Fruit fly (Drosophila melanogaster) whole organism, embryonic: ENCODE data around the gene Max.

Experiments
- Bteb2 ChIP-seq: fragments of 200-800 bp; sonication (Bioruptor generic); optimal IDR thresholded peaks from 2 replicates; lab custom pipeline; 2016; ENCODE audit warnings: missing biosample characterization, missing genetic modification characterization
- CG10431 ChIP-seq: fragments of 200-800 bp; sonication (Bioruptor generic); optimal IDR thresholded peaks from 3 replicates; lab custom pipeline; 2018; ENCODE audit warnings: missing biosample characterization, mild to moderate bottlenecking, missing genetic modification characterization
- CG10979 ChIP-seq: fragments of 200-800 bp; sonication (Bioruptor generic); optimal IDR thresholded peaks from 2 replicates; lab custom pipeline; 2018; ENCODE audit warnings: missing biosample characterization, mild to moderate bottlenecking, missing genetic modification characterization, moderate library complexity
- CG11085 ChIP-seq: fragments of 200-800 bp; sonication (Bioruptor generic); IDR thresholded peaks from 2 replicates; pipeline ENCODE4 v1.3.6; 2022; ENCODE audit warnings: missing biosample characterization, missing genetic modification characterization
- CG11398 ChIP-seq: fragments of 200-800 bp; sonication (Bioruptor generic); optimal IDR thresholded peaks from 2 replicates; lab custom pipeline; 2016; ENCODE audit warnings: missing biosample characterization, missing genetic modification characterization
- CG1233 ChIP-seq: fragments of 200-800 bp; sonication (Bioruptor generic); optimal IDR thresholded peaks from 4 replicates; lab custom pipeline; 2018; ENCODE audit warnings: missing biosample characterization, mild to moderate bottlenecking, missing genetic modification characterization
- CG12942 ChIP-seq: fragments of 200-800 bp; sonication (Bioruptor generic); optimal IDR thresholded peaks from 3 replicates; lab custom pipeline; 2016; ENCODE audit warnings: missing biosample characterization, missing genetic modification characterization
- CG13296 ChIP-seq: fragments of 200-800 bp; sonication (Bioruptor generic); optimal IDR thresholded peaks from 3 replicates; lab custom pipeline; 2018; ENCODE audit warnings: missing biosample characterization, mild to moderate bottlenecking, missing genetic modification characterization
- CG15479 ChIP-seq: fragments of 200-800 bp; sonication (Bioruptor generic); optimal IDR thresholded peaks from 3 replicates; lab custom pipeline; 2019; ENCODE audit warnings: missing biosample characterization, mild to moderate bottlenecking, missing genetic modification characterization, moderate library complexity
- CG17328 ChIP-seq: fragments of 200-800 bp; sonication (Bioruptor generic); IDR thresholded peaks from 2 replicates; pipeline ENCODE4 v1.3.6; 2022; ENCODE audit warnings: missing biosample characterization, missing genetic modification characterization
- CG18599 ChIP-seq: fragments of 200-800 bp; sonication (Bioruptor generic); optimal IDR thresholded peaks from 3 replicates; lab custom pipeline; 2017; ENCODE audit warnings: missing biosample characterization, missing genetic modification characterization, mild to moderate bottlenecking, moderate library complexity, missing genetic modification reagents
- CG3065 ChIP-seq: fragments of 200-800 bp; sonication (Bioruptor generic); optimal IDR thresholded peaks from 2 replicates; lab custom pipeline; 2016; ENCODE audit warnings: missing biosample characterization, missing genetic modification characterization
- CG4282 ChIP-seq: fragments of 200-800 bp; sonication (Bioruptor generic); optimal IDR thresholded peaks from 2 replicates; lab custom pipeline; 2016; ENCODE audit warnings: missing biosample characterization, missing genetic modification characterization
- CG4707 ChIP-seq: fragments of 200-800 bp; sonication (Bioruptor generic); optimal IDR thresholded peaks from 2 replicates; lab custom pipeline; 2018; ENCODE audit warnings: missing biosample characterization, mild to moderate bottlenecking, missing genetic modification characterization, moderate library complexity
- CG4730 ChIP-seq: fragments of 200-800 bp; sonication (Bioruptor generic); IDR thresholded peaks from 2 replicates; pipeline ENCODE4 v1.3.6; 2022; ENCODE audit warnings: missing biosample characterization, missing genetic modification characterization
- CG6791 ChIP-seq: fragments of 200-800 bp; sonication (Bioruptor generic); IDR thresholded peaks from 3 replicates; pipeline ENCODE4 v1.3.6; 2022; ENCODE audit warnings: missing biosample characterization, missing genetic modification characterization; ENCODE audit not compliant: partially characterized antibody
- CG7839 ChIP-seq: fragments of 200-800 bp; sonication (Bioruptor generic); optimal IDR thresholded peaks from 3 replicates; lab custom pipeline; 2018; ENCODE audit warnings: missing biosample characterization, mild to moderate bottlenecking, missing genetic modification characterization, moderate library complexity
- CG8765 ChIP-seq: fragments of 200-800 bp; sonication (Bioruptor generic); IDR thresholded peaks from 2 replicates; pipeline ENCODE4 v1.3.6; 2022; ENCODE audit warnings: missing biosample characterization, missing genetic modification characterization
- CkIIα-i1 ChIP-seq: fragments of 200-800 bp; sonication (Bioruptor generic); IDR thresholded peaks from 2 replicates; pipeline ENCODE4 v1.3.6; 2022; ENCODE audit warnings: missing biosample characterization, missing genetic modification characterization
- CrebB ChIP-seq: fragments of 200-800 bp; sonication (Bioruptor generic); optimal IDR thresholded peaks from 3 replicates; lab custom pipeline; 2018; ENCODE audit warnings: missing biosample characterization, mild to moderate bottlenecking, missing genetic modification characterization
- D ChIP-seq, 2 experiments: fragments of 200-800 bp in 1 of 2; fragments of >200 bp in 1 of 2; sonication (Bioruptor generic) in 1 of 2; optimal IDR thresholded peaks; 2 replicates in 1 of 2; 3 replicates in 1 of 2; lab custom pipeline; 2017; ENCODE audit warnings: mild to moderate bottlenecking in 1 of 2, missing biosample characterization in 1 of 2, missing genetic modification characterization in 1 of 2, missing genetic modification reagents in 1 of 2
- D19B ChIP-seq: fragments of 200-800 bp; sonication (Bioruptor generic); optimal IDR thresholded peaks from 2 replicates; lab custom pipeline; 2017; ENCODE audit warnings: missing biosample characterization, mild to moderate bottlenecking, missing genetic modification characterization
- MESR4 ChIP-seq: fragments of 200-800 bp; sonication (Bioruptor generic); optimal IDR thresholded peaks from 2 replicates; lab custom pipeline; 2018; ENCODE audit warnings: missing biosample characterization, mild to moderate bottlenecking, missing genetic modification characterization, moderate library complexity
- Max ChIP-seq: fragments of 200-800 bp; sonication (Bioruptor generic); optimal IDR thresholded peaks from 2 replicates; lab custom pipeline; 2016; ENCODE audit warnings: missing biosample characterization, mild to moderate bottlenecking, missing genetic modification characterization
- Meics ChIP-seq: fragments of 200-800 bp; sonication (Bioruptor generic); optimal IDR thresholded peaks from 2 replicates; lab custom pipeline; 2017; ENCODE audit warnings: missing biosample characterization, mild to moderate bottlenecking, missing genetic modification characterization
- Mrtf ChIP-seq: fragments of 200-800 bp; sonication (Bioruptor generic); IDR thresholded peaks from 3 replicates; pipeline ENCODE4 v1.3.6; 2022; ENCODE audit warnings: missing biosample characterization, missing genetic modification characterization
- Nf-YB ChIP-seq: fragments of 200-800 bp; sonication (Bioruptor generic); optimal IDR thresholded peaks from 3 replicates; lab custom pipeline; 2019; ENCODE audit warnings: missing biosample characterization, mild to moderate bottlenecking, missing genetic modification characterization, moderate library complexity
- Side ChIP-seq: fragments of 200-800 bp; sonication (Bioruptor generic); optimal IDR thresholded peaks from 2 replicates; lab custom pipeline; 2016; ENCODE audit warnings: missing biosample characterization, missing genetic modification characterization
- Sox102F ChIP-seq: fragments of 200-800 bp; sonication (Bioruptor generic); optimal IDR thresholded peaks from 2 replicates; lab custom pipeline; 2018; ENCODE audit warnings: missing biosample characterization, mild to moderate bottlenecking, missing genetic modification characterization, moderate library complexity
- TFAM ChIP-seq: fragments of 200-800 bp; sonication (Bioruptor generic); optimal IDR thresholded peaks from 2 replicates; lab custom pipeline; 2017; ENCODE audit warnings: missing biosample characterization, missing genetic modification characterization, inconsistent platforms
- Vsx1 ChIP-seq: fragments of 200-800 bp; sonication (Bioruptor generic); optimal IDR thresholded peaks from 2 replicates; lab custom pipeline; 2017; ENCODE audit warnings: missing biosample characterization, mild to moderate bottlenecking, missing genetic modification characterization, missing genetic modification reagents
- al ChIP-seq: fragments of 200-800 bp; sonication (Bioruptor generic); IDR thresholded peaks from 2 replicates; pipeline ENCODE4 v1.3.6; 2022; ENCODE audit warnings: missing biosample characterization, missing genetic modification characterization
- aop ChIP-seq: fragments of 200-800 bp; sonication (Bioruptor generic); IDR thresholded peaks from 2 replicates; pipeline ENCODE4 v1.3.6; 2022; ENCODE audit warnings: missing biosample characterization, missing genetic modification characterization
- bab2 ChIP-seq: fragments of 200-800 bp; sonication (Bioruptor generic); optimal IDR thresholded peaks from 2 replicates; lab custom pipeline; 2016; ENCODE audit warnings: missing biosample characterization, missing genetic modification characterization
- crp ChIP-seq, 2 experiments: fragments of 200-800 bp; sonication (Bioruptor generic); optimal IDR thresholded peaks; 2 replicates in 1 of 2; 3 replicates in 1 of 2; lab custom pipeline; 2017; ENCODE audit warnings: missing biosample characterization in 2 of 2, missing genetic modification characterization in 2 of 2, mild to moderate bottlenecking in 1 of 2, moderate library complexity in 1 of 2
- dysf ChIP-seq: fragments of 200-800 bp; sonication (Bioruptor generic); IDR thresholded peaks from 3 replicates; pipeline ENCODE4 v1.3.6; 2022; ENCODE audit warnings: missing biosample characterization, missing genetic modification characterization
- emc ChIP-seq: fragments of 200-800 bp; sonication (Bioruptor generic); optimal IDR thresholded peaks from 2 replicates; lab custom pipeline; 2016; ENCODE audit warnings: missing biosample characterization, missing genetic modification characterization
- grn ChIP-seq: fragments of 200-800 bp; sonication (Bioruptor generic); optimal IDR thresholded peaks from 3 replicates; lab custom pipeline; 2017; ENCODE audit warnings: missing biosample characterization, missing genetic modification characterization
- hb ChIP-seq: fragments of 200-800 bp; sonication (Bioruptor generic); IDR thresholded peaks from 3 replicates; pipeline ENCODE4 v1.3.6; 2022; ENCODE audit warnings: missing biosample characterization, missing genetic modification characterization; ENCODE audit not compliant: partially characterized antibody
- ind ChIP-seq: fragments of 200-800 bp; sonication (Bioruptor generic); optimal IDR thresholded peaks from 3 replicates; lab custom pipeline; 2016; ENCODE audit warnings: missing biosample characterization, missing genetic modification characterization
- kay ChIP-seq: fragments of 200-800 bp; sonication (Bioruptor generic); optimal IDR thresholded peaks from 2 replicates; lab custom pipeline; 2016; ENCODE audit warnings: missing biosample characterization, missing genetic modification characterization
- ken ChIP-seq: fragments of 200-800 bp; sonication (Bioruptor generic); IDR thresholded peaks from 3 replicates; pipeline ENCODE4 v1.3.6; 2022; ENCODE audit warnings: missing biosample characterization, missing genetic modification characterization
- pan ChIP-seq, 4 experiments: fragments of >200 bp in 3 of 4; fragments of 200-800 bp in 1 of 4; sonication (Bioruptor generic) in 1 of 4; optimal IDR thresholded peaks in 3 of 4; IDR thresholded peaks in 1 of 4; 2 replicates each; pipeline versions ENCODE4 v1.3.6 to Lab custom; 2017 to 2022; ENCODE audit warnings: missing biosample characterization in 2 of 4, missing genetic modification characterization in 2 of 4, mixed read lengths in 1 of 4
- pum ChIP-seq: fragments of 200-800 bp; sonication (Bioruptor generic); optimal IDR thresholded peaks from 2 replicates; lab custom pipeline; 2016; ENCODE audit warnings: missing biosample characterization, missing genetic modification characterization
- pzg ChIP-seq: fragments of 200-800 bp; sonication (Bioruptor generic); optimal IDR thresholded peaks from 3 replicates; lab custom pipeline; 2018; ENCODE audit warnings: missing biosample characterization, mild to moderate bottlenecking, missing genetic modification characterization, moderate library complexity
- tll ChIP-seq, 2 experiments: fragments of 200-800 bp in 1 of 2; fragments of >200 bp in 1 of 2; sonication (Bioruptor generic) in 1 of 2; optimal IDR thresholded peaks; 2 replicates each; lab custom pipeline; 2017 to 2019; ENCODE audit warnings: missing biosample characterization in 2 of 2, missing genetic modification characterization in 2 of 2, mild to moderate bottlenecking in 1 of 2, moderate library complexity in 1 of 2
- twi ChIP-seq: fragments of 200-800 bp; optimal IDR thresholded peaks from 2 replicates; lab custom pipeline; 2019; ENCODE audit warnings: missing biosample characterization, mild to moderate bottlenecking, missing genetic modification characterization, moderate library complexity
- vvl ChIP-seq: fragments of 200-800 bp; sonication (Bioruptor generic); IDR thresholded peaks from 2 replicates; pipeline ENCODE4 v1.3.6; 2022; ENCODE audit warnings: missing biosample characterization, missing genetic modification characterization
- wor ChIP-seq: fragments of 200-800 bp; sonication (Bioruptor generic); IDR thresholded peaks from 2 replicates; pipeline ENCODE4 v1.3.6; 2022; ENCODE audit warnings: missing biosample characterization, missing genetic modification characterization

The Max gene

dm6 chr3L:19263480-19264140 lies 374 bp downstream of the Max start, which contains the start of the genes CG42374 and Mettl5 (continued):
- TF ChIP-seq wor (no peak), emc (GFP tag; lab: Kevin White, UChicago) (no peak), pum (GFP tag; lab: Kevin White, UChicago) (no peak), Side (GFP tag; lab: Kevin White, UChicago) (no peak), CG1233 (GFP tag; lab: Kevin White, UChicago) (peak; percentile 47), CG13296 (GFP tag; lab: Kevin White, UChicago) (peak; percentile 13), D (optimal IDR thresholded peaks at IDR 0.05; lab: Kevin White, UChicago) (no peak), D (GFP tag; optimal IDR thresholded peaks at IDR 0.05; lab: Kevin White, UChicago) (no peak), CG10979 (tag; lab: Kevin White, UChicago) (peak; percentile 32), Vsx1 (no peak), CG7839 (tag; lab: Kevin White, UChicago) (peak; percentile 61), CG4730 (GFP tag; lab: Robert Waterston, UW) (no peak), TFAM (GFP tag; lab: Kevin White, UChicago) (no peak), CG11398 (GFP tag; lab: Kevin White, UChicago) (no peak), CG15479 (GFP tag; lab: Kevin White, UChicago) (no peak), Meics (GFP tag; lab: Kevin White, UChicago) (peak; percentile 60), CG11085 (GFP tag; lab: Robert Waterston, UW) (no peak), CG10431 (GFP tag; lab: Kevin White, UChicago) (no peak), pan (optimal IDR thresholded peaks at IDR 0.05; lab: Kevin White, UChicago) (no peak), pan (GFP tag; optimal IDR thresholded peaks at IDR 0.05 in 1 of 2, IDR thresholded peaks at IDR 0.05 in 1 of 2) (peak in 1 of 2 experiments; percentile 71), hb (no peak), CG12942 (GFP tag; lab: Kevin White, UChicago) (no peak), CG4707 (GFP tag; lab: Kevin White, UChicago) (no peak), aop (no peak), vvl (peak; percentile 75), CG17328 (no peak), MESR4 (GFP tag; lab: Kevin White, UChicago) (peak; percentile 25), Sox102F (GFP tag; lab: Kevin White, UChicago) (peak; percentile 48), Max (peak; percentile 84), CG3065 (GFP tag; lab: Kevin White, UChicago) (no peak), dysf (GFP tag; lab: Robert Waterston, UW) (peak; percentile 70), crp (GFP tag; optimal IDR thresholded peaks at IDR 0.05; lab: Kevin White, UChicago) (no peak), kay (GFP tag; lab: Kevin White, UChicago) (no peak), CG8765 (GFP tag; lab: Robert Waterston, UW) (no peak), twi (no peak), D19B (no peak), pzg (GFP tag; lab: Kevin White, UChicago) (no peak), CG6791 (no peak), Mrtf (GFP tag; lab: Robert Waterston, UW) (no peak), CG4282 (GFP tag; lab: Kevin White, UChicago) (no peak), CrebB (tag; lab: Kevin White, UChicago) (peak; percentile 2), tll (GFP tag; optimal IDR thresholded peaks at IDR 0.05; lab: Kevin White, UChicago) (no peak), ind (GFP tag; lab: Kevin White, UChicago) (peak; percentile 42), ken (no peak), grn (GFP tag; lab: Kevin White, UChicago) (peak; percentile 59), Nf-YB (GFP tag; lab: Kevin White, UChicago) (no peak), bab2 (GFP tag; lab: Kevin White, UChicago) (no peak), al (GFP tag; lab: Robert Waterston, UW) (0 out of 2 replicates have a peak, but pooled peaks have one; percentile 5), CG18599 (GFP tag; lab: Kevin White, UChicago) (peak; percentile 45), Bteb2 (GFP tag; lab: Kevin White, UChicago) (no peak), CkIIα-i1 (no peak)
